Worm (Caenorhabditis elegans): Measurements from ENCODE around the gene srd-13.

ce11 chrIV:5678044-5678443, 42.6 kb upstream of the srd-13 start, which contains the start of gene C55C3.4:
- TF ChIP-seq ama-1 (optimal IDR thresholded peaks at IDR 0.05) = no peak
- no peak for TF ChIP-seq scrt-1 (GFP tag; IDR thresholded peaks at IDR 0.05)
- TF ChIP-seq flt-1 (GFP tag; IDR thresholded peaks at IDR 0.05) = no peak
- no peak for TF ChIP-seq ceh-13 (GFP tag; optimal IDR thresholded peaks at IDR 0.05)
- no peak for TF ChIP-seq tbx-11 (GFP tag; IDR thresholded peaks at IDR 0.05)
- TF ChIP-seq ceh-36 (tag; optimal IDR thresholded peaks at IDR 0.05) = no peak
- no peak for TF ChIP-seq tbx-37 (GFP tag; conservative IDR thresholded peaks at IDR 0.05)
- TF ChIP-seq ets-7 (tag; optimal IDR thresholded peaks at IDR 0.05) = no peak

All from whole organism, early embryonic.